Worm (Caenorhabditis elegans) whole organism, L2 larva: ENCODE results near the gene F41H10.3.

Source experiments
- C34F6.9 ChIP-seq: fragments of 150-350 bp; optimal IDR thresholded peaks from 2 replicates; lab custom pipeline; 2014; ENCODE audit warnings: missing biosample characterization, missing genetic modification characterization
- F13H6.1 ChIP-seq: sonication (generic microtip); optimal IDR thresholded peaks from 2 replicates; lab custom pipeline; 2016; ENCODE audit warnings: missing genetic modification characterization, missing compliant biosample characterization
- Y55F3AM.14 ChIP-seq: fragments of 200-800 bp; sonication (Bioruptor generic); optimal IDR thresholded peaks from 2 replicates; lab custom pipeline; 2018; ENCODE audit warnings: mild to moderate bottlenecking, missing genetic modification characterization, missing compliant biosample characterization
- ZK546.5 ChIP-seq: sonication (generic microtip); optimal IDR thresholded peaks from 2 replicates; lab custom pipeline; 2017; ENCODE audit warnings: missing biosample characterization, missing genetic modification characterization
- alr-1 ChIP-seq: fragments of 150-350 bp; optimal IDR thresholded peaks from 2 replicates; lab custom pipeline; 2014; ENCODE audit warnings: missing biosample characterization, missing genetic modification characterization
- aly-2 ChIP-seq: fragments of 150-350 bp; optimal IDR thresholded peaks from 2 replicates; lab custom pipeline; 2014; ENCODE audit warnings: missing biosample characterization, missing genetic modification characterization
- ama-1 ChIP-seq: fragments of 150-350 bp; optimal IDR thresholded peaks from 2 replicates; lab custom pipeline; 2018; ENCODE audit warnings: inconsistent platforms
- ceh-16 ChIP-seq: fragments of 150-350 bp; optimal IDR thresholded peaks from 2 replicates; lab custom pipeline; 2014; ENCODE audit warnings: missing biosample characterization, missing genetic modification characterization
- ceh-82 ChIP-seq: fragments of 150-350 bp; optimal IDR thresholded peaks from 2 replicates; lab custom pipeline; 2014; ENCODE audit warnings: missing biosample characterization, missing genetic modification characterization
- crh-2 ChIP-seq: sonication (generic microtip); optimal IDR thresholded peaks from 2 replicates; lab custom pipeline; 2017; ENCODE audit warnings: missing biosample characterization, missing genetic modification characterization
- dmd-4 ChIP-seq: sonication (generic microtip); optimal IDR thresholded peaks from 2 replicates; lab custom pipeline; 2017; ENCODE audit warnings: missing biosample characterization, missing genetic modification characterization
- egl-27 ChIP-seq: sonication (generic microtip); optimal IDR thresholded peaks from 3 replicates; lab custom pipeline; 2017; ENCODE audit warnings: missing biosample characterization, missing genetic modification reagents, missing genetic modification characterization
- elt-1 ChIP-seq: fragments of 150-350 bp; optimal IDR thresholded peaks from 2 replicates; lab custom pipeline; 2014; ENCODE audit warnings: missing biosample characterization, missing genetic modification characterization
- elt-3 ChIP-seq: sonication (generic microtip); optimal IDR thresholded peaks from 2 replicates; lab custom pipeline; 2017; ENCODE audit warnings: missing biosample characterization, missing genetic modification characterization
- fos-1 ChIP-seq: fragments of 150-350 bp; optimal IDR thresholded peaks from 2 replicates; lab custom pipeline; 2014; ENCODE audit warnings: missing biosample characterization, missing genetic modification characterization
- gmeb-1 ChIP-seq: fragments of 150-350 bp; optimal IDR thresholded peaks from 2 replicates; lab custom pipeline; 2014; ENCODE audit warnings: missing biosample characterization, missing genetic modification characterization
- lin-11 ChIP-seq: fragments of 150-350 bp; sonication (generic microtip); optimal IDR thresholded peaks from 2 replicates; lab custom pipeline; 2014; ENCODE audit warnings: missing biosample characterization, missing genetic modification characterization, inconsistent platforms, mixed read lengths
- lin-13 ChIP-seq: fragments of 150-350 bp; optimal IDR thresholded peaks from 2 replicates; lab custom pipeline; 2014; ENCODE audit warnings: missing biosample characterization, missing genetic modification reagents, missing genetic modification characterization
- lin-39 ChIP-seq: fragments of 150-350 bp; optimal IDR thresholded peaks from 2 replicates; lab custom pipeline; 2014; ENCODE audit warnings: missing biosample characterization, missing genetic modification reagents, missing genetic modification characterization
- mab-5 ChIP-seq: fragments of 150-350 bp; optimal IDR thresholded peaks from 2 replicates; lab custom pipeline; 2014; ENCODE audit warnings: missing biosample characterization, missing genetic modification characterization
- mbf-1 ChIP-seq: sonication (generic microtip); optimal IDR thresholded peaks from 2 replicates; lab custom pipeline; 2017; ENCODE audit warnings: missing biosample characterization, missing genetic modification characterization
- mdl-1 ChIP-seq, 2 experiments: fragments of 150-350 bp in 1 of 2; sonication (generic microtip) in 1 of 2; optimal IDR thresholded peaks; 2 replicates each; lab custom pipeline; 2017; ENCODE audit warnings: missing biosample characterization in 2 of 2, missing genetic modification characterization in 2 of 2
- nhr-10 ChIP-seq: sonication (generic microtip); optimal IDR thresholded peaks from 2 replicates; lab custom pipeline; 2017; ENCODE audit warnings: missing biosample characterization, missing genetic modification characterization
- nhr-11 ChIP-seq: fragments of 150-350 bp; optimal IDR thresholded peaks from 2 replicates; lab custom pipeline; 2014; ENCODE audit warnings: missing biosample characterization, missing genetic modification characterization
- nhr-12 ChIP-seq: fragments of 150-350 bp; optimal IDR thresholded peaks from 2 replicates; lab custom pipeline; 2014; ENCODE audit warnings: missing biosample characterization, missing genetic modification characterization
- nhr-129 ChIP-seq: fragments of 150-350 bp; optimal IDR thresholded peaks from 2 replicates; lab custom pipeline; 2014; ENCODE audit warnings: missing biosample characterization, missing genetic modification characterization
- nhr-21 ChIP-seq: fragments of 150-350 bp; optimal IDR thresholded peaks from 2 replicates; lab custom pipeline; 2014; ENCODE audit warnings: missing biosample characterization, missing genetic modification characterization
- nhr-23 ChIP-seq: fragments of 150-350 bp; optimal IDR thresholded peaks from 2 replicates; lab custom pipeline; 2014; ENCODE audit warnings: missing biosample characterization, missing genetic modification reagents, missing genetic modification characterization
- nhr-25 ChIP-seq: fragments of 150-350 bp; sonication (generic microtip); optimal IDR thresholded peaks from 3 replicates; lab custom pipeline; 2014; ENCODE audit warnings: missing biosample characterization, missing genetic modification characterization
- nhr-77 ChIP-seq: fragments of 150-350 bp; optimal IDR thresholded peaks from 2 replicates; lab custom pipeline; 2014; ENCODE audit warnings: missing biosample characterization, missing genetic modification characterization
- sem-4 ChIP-seq: fragments of 150-350 bp; optimal IDR thresholded peaks from 2 replicates; lab custom pipeline; 2014; ENCODE audit warnings: missing biosample characterization, missing genetic modification reagents, missing genetic modification characterization
- sma-3 ChIP-seq: sonication (generic microtip); optimal IDR thresholded peaks from 2 replicates; lab custom pipeline; 2016; ENCODE audit warnings: missing genetic modification reagents, missing genetic modification characterization, missing compliant biosample characterization
- sma-9 ChIP-seq, 2 experiments: fragments of 150-350 bp in 1 of 2; sonication (generic microtip) in 1 of 2; optimal IDR thresholded peaks; 2 replicates each; lab custom pipeline; 2014 to 2016; ENCODE audit warnings: missing genetic modification characterization in 2 of 2, mild to moderate bottlenecking in 1 of 2, missing biosample characterization in 1 of 2, missing compliant biosample characterization in 1 of 2, missing genetic modification reagents in 1 of 2, moderate library complexity in 1 of 2
- snpc-4 ChIP-seq: fragments of 150-350 bp; optimal IDR thresholded peaks from 2 replicates; lab custom pipeline; 2014; ENCODE audit warnings: missing biosample characterization, missing genetic modification characterization
- unc-39 ChIP-seq: fragments of 150-350 bp; optimal IDR thresholded peaks from 2 replicates; lab custom pipeline; 2014; ENCODE audit warnings: missing biosample characterization, missing genetic modification characterization
- unc-55 ChIP-seq: fragments of 150-350 bp; sonication (generic microtip); optimal IDR thresholded peaks from 3 replicates; lab custom pipeline; 2014; ENCODE audit warnings: missing biosample characterization, missing genetic modification reagents, missing genetic modification characterization
- unc-62 ChIP-seq: fragments of 150-350 bp; optimal IDR thresholded peaks from 2 replicates; lab custom pipeline; 2014; ENCODE audit warnings: missing biosample characterization, missing genetic modification reagents, missing genetic modification characterization
- zag-1 ChIP-seq: fragments of 150-350 bp; optimal IDR thresholded peaks from 2 replicates; lab custom pipeline; 2014; ENCODE audit warnings: missing biosample characterization, missing genetic modification characterization
- ztf-1 ChIP-seq: fragments of 200-800 bp; sonication (Bioruptor generic); conservative IDR thresholded peaks from 2 replicates; pipeline ENCODE4 v1.3.6; 2022; ENCODE audit warnings: missing genetic modification characterization, missing compliant biosample characterization
- ztf-4 ChIP-seq: fragments of 150-350 bp; optimal IDR thresholded peaks from 2 replicates; lab custom pipeline; 2014; ENCODE audit warnings: missing biosample characterization, missing genetic modification characterization

Gene F41H10.3

ce11 chrIV:5337649-5338048 is 32.0 kb upstream of the F41H10.3 start (continued):
- TF ChIP-seq ZK546.5 (tag; lab: Kevin White, UChicago) (no peak), snpc-4 (tag; lab: Kevin White, UChicago) (no peak), nhr-21 (tag; lab: Kevin White, UChicago) (no peak), nhr-25 (tag; lab: Kevin White, UChicago) (peak; percentile 4), ceh-16 (tag; lab: Kevin White, UChicago) (no peak)

ce11 chrIV:5339255-5339654 is 30.3 kb upstream of the F41H10.3 start, which contains the start of gene Y4C6B.2:
Y4C6B.2 (plus strand) TSS chrIV:5339574.
- TF ChIP-seq ceh-82 (no peak), elt-3 (tag; lab: Kevin White, UChicago) (no peak), aly-2 (tag; lab: Kevin White, UChicago) (no peak), gmeb-1 (no peak), alr-1 (no peak), sem-4 (tag; lab: Kevin White, UChicago) (no peak), nhr-12 (tag; lab: Kevin White, UChicago) (no peak), mdl-1 (tag; optimal IDR thresholded peaks at IDR 0.05; lab: Kevin White, UChicago) (no peak), unc-39 (no peak), sma-9 (GFP tag; optimal IDR thresholded peaks at IDR 0.05; lab: Kevin White, UChicago) (no peak), sma-9 (tag; optimal IDR thresholded peaks at IDR 0.05; lab: Kevin White, UChicago) (no peak), F13H6.1 (tag; lab: Kevin White, UChicago) (no peak), ztf-4 (tag; lab: Kevin White, UChicago) (no peak), ZK546.5 (tag; lab: Kevin White, UChicago) (no peak), nhr-25 (tag; lab: Kevin White, UChicago) (no peak), ceh-16 (tag; lab: Kevin White, UChicago) (no peak), crh-2 (tag; lab: Kevin White, UChicago) (no peak), unc-55 (GFP tag; lab: Kevin White, UChicago) (no peak), egl-27 (tag; lab: Kevin White, UChicago) (no peak)

- no peak for TF ChIP-seq Y55F3AM.14 (GFP tag; lab: Kevin White, UChicago)
- no peak for TF ChIP-seq nhr-77 (tag; lab: Kevin White, UChicago)
- TF ChIP-seq mab-5 (tag; lab: Kevin White, UChicago) = no peak
- no peak for TF ChIP-seq dmd-4 (tag; lab: Kevin White, UChicago)
- no peak for TF ChIP-seq ceh-16 (tag; lab: Kevin White, UChicago)
- TF ChIP-seq gmeb-1 = no peak
- no peak for TF ChIP-seq elt-3 (tag; lab: Kevin White, UChicago)
- no peak for TF ChIP-seq ztf-4 (tag; lab: Kevin White, UChicago)
- no peak for TF ChIP-seq snpc-4 (tag; lab: Kevin White, UChicago)
- peak; percentile 60 for TF ChIP-seq sma-3 (GFP tag; lab: Kevin White, UChicago)
- TF ChIP-seq mdl-1 (tag; optimal IDR thresholded peaks at IDR 0.05; lab: Kevin White, UChicago) = no peak
- peak; percentile 24 for TF ChIP-seq lin-13 (GFP tag; lab: Kevin White, UChicago)
- TF ChIP-seq lin-11 (tag; lab: Kevin White, UChicago) = no peak
- no peak for TF ChIP-seq ceh-82
- no peak for TF ChIP-seq ama-1 (lab: Kevin White, UChicago)
- no peak for TF ChIP-seq unc-62
- TF ChIP-seq nhr-129 (tag; lab: Kevin White, UChicago) = no peak
- no peak for TF ChIP-seq aly-2 (tag; lab: Kevin White, UChicago)
- TF ChIP-seq crh-2 (tag; lab: Kevin White, UChicago) = peak; percentile 48
- no peak for TF ChIP-seq zag-1 (tag; lab: Kevin White, UChicago)
- no peak for TF ChIP-seq nhr-11 (tag; lab: Kevin White, UChicago)
- no peak for TF ChIP-seq mbf-1 (tag; lab: Kevin White, UChicago)
- TF ChIP-seq lin-39 = no peak
- no peak for TF ChIP-seq nhr-23 (tag; lab: Kevin White, UChicago)
- TF ChIP-seq nhr-10 (tag; lab: Kevin White, UChicago) = no peak
- no peak for TF ChIP-seq ztf-1 (GFP tag; lab: Robert Waterston, UW)
- TF ChIP-seq unc-39 = no peak
- TF ChIP-seq nhr-12 (tag; lab: Kevin White, UChicago) = no peak
- no peak for TF ChIP-seq egl-27 (tag; lab: Kevin White, UChicago)
- TF ChIP-seq unc-55 (GFP tag; lab: Kevin White, UChicago) = no peak
- TF ChIP-seq nhr-21 (tag; lab: Kevin White, UChicago) = no peak
- TF ChIP-seq C34F6.9 = no peak
- TF ChIP-seq ZK546.5 (tag; lab: Kevin White, UChicago) = no peak
- no peak for TF ChIP-seq elt-1 (tag; lab: Kevin White, UChicago)
- TF ChIP-seq fos-1 (tag; lab: Kevin White, UChicago) = peak; percentile 13
These were observed 25.4 kb upstream of the F41H10.3 start for ce11 chrIV:5344168-5344567.
